Worm (Caenorhabditis elegans) whole organism, L4 larva: Measurements from ENCODE around the gene T22F3.7.

Experiments used
- R02D3.7 ChIP-seq: fragments of 150-350 bp; sonication (generic microtip); optimal IDR thresholded peaks from 3 replicates; lab custom pipeline; 2014; ENCODE audit warnings: missing biosample characterization, missing genetic modification characterization
- aha-1 ChIP-seq: fragments of 150-350 bp; peaks from one replicate; lab custom pipeline; 2014; ENCODE audit warnings: missing biosample characterization, missing genetic modification characterization
- fos-1 ChIP-seq: fragments of 150-350 bp; optimal IDR thresholded peaks from 2 replicates; lab custom pipeline; 2014; ENCODE audit warnings: missing biosample characterization, missing genetic modification characterization
- gei-8 ChIP-seq: fragments of 200-800 bp; sonication (Bioruptor generic); optimal IDR thresholded peaks from 2 replicates; lab custom pipeline; 2018; ENCODE audit warnings: mild to moderate bottlenecking, missing genetic modification characterization, missing compliant biosample characterization
- lsy-2 ChIP-seq, 2 experiments: fragments of 150-350 bp in 1 of 2; sonication (generic microtip) in 1 of 2; optimal IDR thresholded peaks; 2 replicates each; lab custom pipeline; 2014 to 2017; ENCODE audit warnings: missing biosample characterization in 2 of 2, missing genetic modification characterization in 2 of 2
- nhr-11 ChIP-seq: fragments of 150-350 bp; optimal IDR thresholded peaks from 2 replicates; lab custom pipeline; 2014; ENCODE audit warnings: missing biosample characterization, missing genetic modification characterization
- nhr-76 ChIP-seq: fragments of 150-350 bp; optimal IDR thresholded peaks from 2 replicates; lab custom pipeline; 2014; ENCODE audit warnings: missing biosample characterization, missing genetic modification characterization
- nhr-77 ChIP-seq: fragments of 150-350 bp; optimal IDR thresholded peaks from 2 replicates; lab custom pipeline; 2014; ENCODE audit warnings: missing biosample characterization, missing genetic modification characterization
- snpc-4 ChIP-seq: fragments of 150-350 bp; optimal IDR thresholded peaks from 2 replicates; lab custom pipeline; 2014; ENCODE audit warnings: missing biosample characterization, missing genetic modification characterization
- zag-1 ChIP-seq: fragments of 150-350 bp; optimal IDR thresholded peaks from 2 replicates; lab custom pipeline; 2014; ENCODE audit warnings: missing biosample characterization, missing genetic modification characterization
- ztf-11 ChIP-seq: fragments of 150-350 bp; optimal IDR thresholded peaks from 2 replicates; lab custom pipeline; 2014; ENCODE audit warnings: missing biosample characterization, missing genetic modification characterization

DNA sequence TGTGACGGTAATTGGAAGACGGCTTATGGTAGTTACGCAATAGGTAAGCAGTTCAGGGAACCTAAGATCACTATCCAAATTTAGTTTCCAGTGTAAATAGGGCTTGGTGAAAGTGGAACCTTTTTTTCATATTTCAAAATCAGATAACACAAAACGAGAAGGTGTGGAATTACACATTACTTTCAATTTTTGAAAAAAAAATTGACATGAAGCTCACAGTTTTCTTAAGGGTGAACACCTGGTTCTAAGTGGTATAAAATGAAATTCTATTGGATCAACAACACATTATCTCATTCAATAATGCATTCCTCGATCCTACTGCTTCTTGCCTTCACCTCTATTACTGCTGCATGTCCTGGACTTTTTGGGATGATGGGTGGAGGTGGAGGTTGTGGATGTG is 44.5 kb downstream of the T22F3.7 start, which contains the start of gene grl-30:
- TF ChIP-seq lsy-2 (tag; optimal IDR thresholded peaks at IDR 0.05; lab: Kevin White, UChicago) (no peak), zag-1 (tag; lab: Kevin White, UChicago) (no peak), nhr-77 (no peak), fos-1 (tag; lab: Kevin White, UChicago) (no peak), ztf-11 (tag; lab: Kevin White, UChicago) (no peak), R02D3.7 (no peak), gei-8 (GFP tag; lab: Kevin White, UChicago) (no peak), nhr-11 (no peak), aha-1 (tag; lab: Kevin White, UChicago) (no peak), nhr-76 (no peak), snpc-4 (no peak)
